Worm (Caenorhabditis elegans) whole organism, young adult: ENCODE results near the gene clec-223.

Experiments
- B0336.3 ChIP-seq: fragments of 200-800 bp; sonication (Bioruptor generic); IDR thresholded peaks from 2 replicates; pipeline ENCODE4 v1.3.6; 2022; ENCODE audit warnings: missing genetic modification characterization, missing compliant biosample characterization
- D2030.7 ChIP-seq: fragments of 200-800 bp; sonication (Bioruptor generic); IDR thresholded peaks from 2 replicates; pipeline ENCODE4 v1.3.6; 2022; ENCODE audit warnings: missing genetic modification reagents, missing genetic modification characterization, missing compliant biosample characterization
- F10E7.11 ChIP-seq: sonication (generic microtip); optimal IDR thresholded peaks from 2 replicates; lab custom pipeline; 2017; ENCODE audit warnings: mild to moderate bottlenecking, missing genetic modification characterization, moderate library complexity, missing compliant biosample characterization
- K11D2.4 ChIP-seq: fragments of 200-800 bp; sonication (Bioruptor generic); IDR thresholded peaks from 2 replicates; pipeline ENCODE4 v1.3.6; 2022; ENCODE audit warnings: missing genetic modification reagents, missing genetic modification characterization, missing compliant biosample characterization
- K12H6.12 ChIP-seq: fragments of 200-800 bp; sonication (Bioruptor generic); optimal IDR thresholded peaks from 2 replicates; lab custom pipeline; 2018; ENCODE audit warnings: mild to moderate bottlenecking, missing genetic modification characterization, missing compliant biosample characterization
- Y53G8AR.9 ChIP-seq: fragments of 200-800 bp; sonication (Bioruptor generic); conservative IDR thresholded peaks from 2 replicates; pipeline ENCODE4 v1.3.6; 2022; ENCODE audit warnings: missing genetic modification reagents, missing genetic modification characterization, missing compliant biosample characterization
- ama-1 ChIP-seq, 3 experiments: fragments of 150-350 bp in 1 of 3; sonication (generic microtip) in 2 of 3; optimal IDR thresholded peaks; 2 replicates each; lab custom pipeline; 2014 to 2018; ENCODE audit warnings: missing biosample characterization in 2 of 3, missing genetic modification characterization in 2 of 3, missing genetic modification reagents in 2 of 3
- aptf-2 ChIP-seq: fragments of 200-800 bp; sonication (Bioruptor generic); conservative IDR thresholded peaks from 2 replicates; pipeline ENCODE4 v1.3.6; 2022; ENCODE audit warnings: missing genetic modification reagents, missing genetic modification characterization, missing compliant biosample characterization
- atf-7 ChIP-seq: sonication (generic microtip); optimal IDR thresholded peaks from 2 replicates; lab custom pipeline; 2017; ENCODE audit warnings: mild to moderate bottlenecking, missing genetic modification characterization, missing compliant biosample characterization
- athp-1 ChIP-seq: sonication (generic microtip); optimal IDR thresholded peaks from 2 replicates; lab custom pipeline; 2017; ENCODE audit warnings: mild to moderate bottlenecking, missing genetic modification characterization, missing compliant biosample characterization
- bed-1 ChIP-seq: fragments of 200-800 bp; sonication (Bioruptor generic); IDR thresholded peaks from 2 replicates; pipeline ENCODE4 v1.3.6; 2022; ENCODE audit warnings: missing genetic modification reagents, missing genetic modification characterization, missing compliant biosample characterization
- bed-2 ChIP-seq: fragments of 200-800 bp; sonication (Bioruptor generic); IDR thresholded peaks from 2 replicates; pipeline ENCODE4 v1.3.6; 2022; ENCODE audit warnings: missing genetic modification reagents, missing genetic modification characterization, missing compliant biosample characterization
- cebp-1 ChIP-seq, 2 experiments: fragments of 200-800 bp in 1 of 2; sonication (Bioruptor generic) in 1 of 2; sonication (generic microtip) in 1 of 2; IDR thresholded peaks in 1 of 2; optimal IDR thresholded peaks in 1 of 2; 2 replicates each; pipeline versions ENCODE4 v1.3.6 to Lab custom; 2017 to 2022; ENCODE audit warnings: missing compliant biosample characterization in 2 of 2, missing genetic modification characterization in 2 of 2, mild to moderate bottlenecking in 1 of 2, missing genetic modification reagents in 1 of 2, moderate library complexity in 1 of 2
- ceh-100 ChIP-seq: fragments of 200-800 bp; sonication (Bioruptor generic); IDR thresholded peaks from 2 replicates; pipeline ENCODE4 v1.3.6; 2022; ENCODE audit warnings: missing genetic modification reagents, missing genetic modification characterization, missing compliant biosample characterization
- ceh-27 ChIP-seq: fragments of 200-800 bp; sonication (Bioruptor generic); optimal IDR thresholded peaks from 2 replicates; lab custom pipeline; 2018; ENCODE audit warnings: mild to moderate bottlenecking, missing genetic modification characterization, moderate library complexity, missing compliant biosample characterization
- chd-7 ChIP-seq: sonication (generic microtip); optimal IDR thresholded peaks from 2 replicates; lab custom pipeline; 2016; ENCODE audit warnings: mild to moderate bottlenecking, missing genetic modification characterization, moderate library complexity, missing compliant biosample characterization
- efl-1 ChIP-seq: fragments of 150-350 bp; optimal IDR thresholded peaks from 2 replicates; lab custom pipeline; 2014; ENCODE audit warnings: missing biosample characterization, missing genetic modification reagents, missing genetic modification characterization
- him-1 ChIP-seq: sonication (generic microtip); optimal IDR thresholded peaks from 2 replicates; lab custom pipeline; 2016; ENCODE audit warnings: missing genotype, missing genetic modification reagents, missing genetic modification characterization, missing compliant biosample characterization
- hrde-1 ChIP-seq: sonication (generic microtip); optimal IDR thresholded peaks from 2 replicates; lab custom pipeline; 2016; ENCODE audit warnings: missing genetic modification characterization, mild to moderate bottlenecking, missing compliant biosample characterization, moderate library complexity, missing genotype, missing genetic modification reagents, borderline replicate concordance
- hsf-1 ChIP-seq: fragments of 200-800 bp; sonication (Bioruptor generic); IDR thresholded peaks from 2 replicates; pipeline ENCODE4 v1.3.6; 2022; ENCODE audit warnings: missing genetic modification reagents, missing genetic modification characterization, missing compliant biosample characterization
- lag-1 ChIP-seq: fragments of 200-800 bp; sonication (Bioruptor generic); IDR thresholded peaks from 2 replicates; pipeline ENCODE4 v1.3.6; 2022; ENCODE audit warnings: missing genetic modification reagents, missing genetic modification characterization, missing compliant biosample characterization
- lin-26 ChIP-seq: fragments of 200-800 bp; sonication (Bioruptor generic); IDR thresholded peaks from 2 replicates; pipeline ENCODE4 v1.3.6; 2022; ENCODE audit warnings: missing genetic modification reagents, missing genetic modification characterization, missing compliant biosample characterization
- lin-54 ChIP-seq: fragments of 200-800 bp; sonication (Bioruptor generic); optimal IDR thresholded peaks from 2 replicates; lab custom pipeline; 2018; ENCODE audit warnings: mild to moderate bottlenecking, missing genetic modification characterization, missing compliant biosample characterization
- lir-1 ChIP-seq: fragments of 200-800 bp; sonication (Bioruptor generic); conservative IDR thresholded peaks from 2 replicates; pipeline ENCODE4 v1.3.6; 2022; ENCODE audit warnings: missing genetic modification reagents, missing genetic modification characterization, missing compliant biosample characterization
- lsl-1 ChIP-seq: fragments of 200-800 bp; sonication (Bioruptor generic); optimal IDR thresholded peaks from 2 replicates; lab custom pipeline; 2018; ENCODE audit warnings: mild to moderate bottlenecking, missing genetic modification characterization, moderate library complexity, missing compliant biosample characterization
- lsy-27 ChIP-seq: sonication (generic microtip); optimal IDR thresholded peaks from 2 replicates; lab custom pipeline; 2017; ENCODE audit warnings: missing genetic modification characterization, mild to moderate bottlenecking, missing compliant biosample characterization, antibody characterized with exemption, missing genotype, borderline replicate concordance; ENCODE audit not compliant: insufficient read depth
- madf-6 ChIP-seq: fragments of 200-800 bp; sonication (Bioruptor generic); IDR thresholded peaks from 2 replicates; pipeline ENCODE4 v1.3.6; 2022; ENCODE audit warnings: missing genetic modification reagents, missing genetic modification characterization, missing compliant biosample characterization
- mcd-1 ChIP-seq: fragments of 200-800 bp; sonication (Bioruptor generic); IDR thresholded peaks from 2 replicates; pipeline ENCODE4 v1.3.6; 2022; ENCODE audit warnings: missing genetic modification reagents, missing genetic modification characterization, missing compliant biosample characterization
- nfyb-1 ChIP-seq: fragments of 200-800 bp; sonication (Bioruptor generic); IDR thresholded peaks from 2 replicates; pipeline ENCODE4 v1.3.6; 2022; ENCODE audit warnings: missing genetic modification reagents, missing genetic modification characterization, missing compliant biosample characterization
- nhr-27 ChIP-seq: fragments of 200-800 bp; sonication (Bioruptor generic); optimal IDR thresholded peaks from 2 replicates; lab custom pipeline; 2018; ENCODE audit warnings: mild to moderate bottlenecking, missing genetic modification characterization, moderate library complexity, missing compliant biosample characterization
- nhr-80 ChIP-seq: sonication (generic microtip); optimal IDR thresholded peaks from 2 replicates; lab custom pipeline; 2016; ENCODE audit warnings: missing genetic modification characterization, missing compliant biosample characterization
- pbrm-1 ChIP-seq: fragments of 200-800 bp; sonication (Bioruptor generic); IDR thresholded peaks from 2 replicates; pipeline ENCODE4 v1.3.6; 2022; ENCODE audit warnings: missing genetic modification reagents, missing genetic modification characterization, missing compliant biosample characterization
- sea-2 ChIP-seq: fragments of 200-800 bp; sonication (Bioruptor generic); IDR thresholded peaks from 2 replicates; pipeline ENCODE4 v1.3.6; 2022; ENCODE audit warnings: missing genetic modification characterization, missing compliant biosample characterization
- snpc-3.4 ChIP-seq: sonication (generic microtip); optimal IDR thresholded peaks from 2 replicates; lab custom pipeline; 2017; ENCODE audit warnings: missing genetic modification characterization, mild to moderate bottlenecking, missing compliant biosample characterization, antibody characterized with exemption, moderate library complexity, missing genotype, missing genetic modification reagents
- snpc-4 ChIP-seq, 5 experiments: fragments of 150-350 bp in 1 of 5; sonication (generic microtip) in 4 of 5; optimal IDR thresholded peaks; 2 replicates each; lab custom pipeline; 2014 to 2018; ENCODE audit warnings: missing genetic modification characterization in 5 of 5, missing biosample characterization in 3 of 5, antibody characterized with exemption in 2 of 5, mild to moderate bottlenecking in 2 of 5, missing compliant biosample characterization in 2 of 5, missing genotype in 2 of 5, moderate library complexity in 2 of 5, missing genetic modification reagents in 1 of 5
- tbp1 ChIP-seq: fragments of 200-800 bp; sonication (Bioruptor generic); optimal IDR thresholded peaks from 2 replicates; lab custom pipeline; 2018; ENCODE audit warnings: mild to moderate bottlenecking, missing genetic modification characterization, missing compliant biosample characterization
- tbx-9 ChIP-seq: sonication (generic microtip); optimal IDR thresholded peaks from 2 replicates; lab custom pipeline; 2016; ENCODE audit warnings: borderline replicate concordance, missing genetic modification characterization, inconsistent platforms, missing compliant biosample characterization
- zfh-2 ChIP-seq: fragments of 200-800 bp; sonication (Bioruptor generic); conservative IDR thresholded peaks from 2 replicates; pipeline ENCODE4 v1.3.6; 2022; ENCODE audit warnings: missing genetic modification reagents, missing genetic modification characterization, missing compliant biosample characterization
- zim-3 ChIP-seq: sonication (generic microtip); optimal IDR thresholded peaks from 2 replicates; lab custom pipeline; 2017; ENCODE audit warnings: mild to moderate bottlenecking, missing genetic modification characterization, moderate library complexity, missing compliant biosample characterization
- ztf-18 ChIP-seq: sonication (generic microtip); optimal IDR thresholded peaks from 2 replicates; lab custom pipeline; 2016; ENCODE audit warnings: missing genotype, mild to moderate bottlenecking, missing genetic modification characterization, missing compliant biosample characterization
- ztf-6 ChIP-seq: fragments of 200-800 bp; sonication (Bioruptor generic); IDR thresholded peaks from 2 replicates; pipeline ENCODE4 v1.3.6; 2022; ENCODE audit warnings: missing genetic modification reagents, missing genetic modification characterization, missing compliant biosample characterization

clec-223 gene

DNA sequence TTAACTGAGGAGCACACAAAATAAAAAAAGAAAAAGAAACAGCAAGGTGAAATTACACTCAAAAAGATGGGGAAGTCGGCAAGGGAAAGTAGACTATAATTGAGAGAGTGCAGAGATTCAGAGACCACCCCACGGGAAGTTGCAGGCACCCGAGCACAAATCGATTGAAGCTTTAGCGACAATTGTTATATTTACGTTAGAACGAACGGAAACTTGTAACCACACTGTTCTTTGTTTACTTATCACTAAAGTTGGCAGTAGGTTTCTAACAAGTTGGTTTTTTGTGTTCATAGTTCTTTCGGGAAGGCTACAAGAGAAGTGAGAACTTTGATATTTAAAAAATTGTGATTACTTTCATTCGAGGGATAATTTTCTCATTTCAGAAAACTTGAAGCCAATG is 48.8 kb downstream of the clec-223 start, which contains the start of gene F47G9.4:
F47G9.4 (minus strand) TSS at position 98 of the 400 bp plus-strand sequence.
- peak; percentile 39 for TF ChIP-seq nhr-80 (tag; lab: Kevin White, UChicago)
- no peak for TF ChIP-seq lsy-27 (tag; lab: Kevin White, UChicago)

- no peak for TF ChIP-seq F10E7.11 (tag; lab: Kevin White, UChicago)
- no peak for TF ChIP-seq K11D2.4 (GFP tag; lab: Robert Waterston, UW)
- no peak for TF ChIP-seq zfh-2 (GFP tag; lab: Robert Waterston, UW)
- TF ChIP-seq ama-1 (optimal IDR thresholded peaks at IDR 0.05; lab: Kevin White, UChicago): no peak
- peak in 1 of 2 experiments; percentile 14 for TF ChIP-seq ama-1 (GFP tag; optimal IDR thresholded peaks at IDR 0.05; lab: Kevin White, UChicago)
- peak; percentile 48; the same call in 1 of the 2 replicates for TF ChIP-seq madf-6 (GFP tag; lab: Robert Waterston, UW)
- no peak for TF ChIP-seq lsy-27 (tag; lab: Kevin White, UChicago)
- TF ChIP-seq mcd-1 (GFP tag; lab: Robert Waterston, UW): no peak
- TF ChIP-seq nfyb-1: 0 out of 2 replicates have a peak, but pooled peaks have one; percentile 43
- no peak for TF ChIP-seq athp-1 (tag; lab: Kevin White, UChicago)
- no peak for TF ChIP-seq lsl-1 (GFP tag; lab: Kevin White, UChicago)
- TF ChIP-seq pbrm-1 (GFP tag; lab: Robert Waterston, UW): no peak
- no peak for TF ChIP-seq lir-1
Observed at ce11 chrV:11323720-11324119, 50.8 kb downstream of the clec-223 start, which contains the start of gene str-141. Gene str-141, minus strand, starts transcription at chrV:11323820.

DNA sequence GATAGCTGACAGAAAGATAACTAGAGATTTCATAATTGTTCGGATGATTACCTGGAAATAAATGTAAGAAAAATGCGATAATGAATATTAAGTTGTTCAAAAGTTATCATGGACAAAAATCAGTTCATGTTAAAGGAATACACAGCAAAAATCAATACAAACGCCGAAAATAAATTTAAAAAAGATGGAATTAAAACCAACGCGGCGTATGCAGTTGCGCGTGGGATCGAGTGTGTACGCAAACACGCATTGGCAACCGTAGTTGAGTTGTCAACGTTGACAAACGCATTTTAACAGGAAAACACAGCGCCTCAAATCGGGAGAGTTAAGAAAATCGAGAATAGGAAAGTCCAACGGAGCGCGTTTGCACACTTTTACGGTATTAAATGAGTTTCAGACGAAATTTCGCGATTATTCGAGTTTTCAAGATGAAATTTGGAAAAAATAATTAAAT is 54.0 kb downstream of the clec-223 start, which contains the start of gene tmed-10:
tmed-10 (minus strand) TSS at position 51 of the 454 bp plus-strand sequence.
- peak; percentile 63 for TF ChIP-seq lin-54 (GFP tag; lab: Kevin White, UChicago)
- TF ChIP-seq lir-1: peak; percentile 70; the same call in 1 of the 2 replicates
- TF ChIP-seq aptf-2 (GFP tag; lab: Robert Waterston, UW): peak; percentile 62; the same call in 1 of the 2 replicates
- TF ChIP-seq B0336.3 (GFP tag; lab: Robert Waterston, UW): no peak
- TF ChIP-seq tbx-9 (tag; lab: Kevin White, UChicago): no peak
- no peak for TF ChIP-seq cebp-1 (GFP tag; IDR thresholded peaks at IDR 0.05; lab: Robert Waterston, UW)
- no peak for TF ChIP-seq cebp-1 (tag; optimal IDR thresholded peaks at IDR 0.05; lab: Kevin White, UChicago)
- peak; percentile 76 for TF ChIP-seq nfyb-1
- TF ChIP-seq ceh-100: peak; percentile 89
- TF ChIP-seq snpc-4 (GFP tag; optimal IDR thresholded peaks at IDR 0.05; lab: Kevin White, UChicago): peak; percentile 28
- peak in 3 of 4 experiments; percentile 27 to 72 (median 57) for TF ChIP-seq snpc-4 (tag; optimal IDR thresholded peaks at IDR 0.05; lab: Kevin White, UChicago)
- TF ChIP-seq ztf-18 (tag; lab: Kevin White, UChicago): peak; percentile 44
- TF ChIP-seq lsy-27 (tag; lab: Kevin White, UChicago): no peak
- TF ChIP-seq sea-2 (GFP tag; lab: Robert Waterston, UW): no peak
- 0 out of 2 replicates have a peak, but pooled peaks have one; percentile 42 for TF ChIP-seq lin-26
- no peak for TF ChIP-seq nhr-27 (tag; lab: Kevin White, UChicago)
- no peak for TF ChIP-seq atf-7 (tag; lab: Kevin White, UChicago)
- TF ChIP-seq K12H6.12 (tag; lab: Kevin White, UChicago): no peak
- TF ChIP-seq hsf-1 (GFP tag; lab: Robert Waterston, UW): no peak
- TF ChIP-seq D2030.7 (GFP tag; lab: Robert Waterston, UW): peak; percentile 88
- TF ChIP-seq hrde-1 (tag; lab: Kevin White, UChicago): no peak
- peak; percentile 48 for TF ChIP-seq efl-1
- TF ChIP-seq zim-3 (tag; lab: Kevin White, UChicago): no peak
- peak; percentile 51 for TF ChIP-seq tbp1
- TF ChIP-seq bed-2: no peak
- no peak for TF ChIP-seq bed-1 (GFP tag; lab: Robert Waterston, UW)
- no peak for TF ChIP-seq lag-1
- TF ChIP-seq chd-7 (tag; lab: Kevin White, UChicago): no peak
- no peak for TF ChIP-seq Y53G8AR.9 (GFP tag; lab: Robert Waterston, UW)
- no peak for TF ChIP-seq him-1
- peak; percentile 15 for TF ChIP-seq ceh-27 (GFP tag; lab: Kevin White, UChicago)
- TF ChIP-seq pbrm-1 (GFP tag; lab: Robert Waterston, UW): peak; percentile 84
- TF ChIP-seq snpc-3.4 (tag; lab: Kevin White, UChicago): peak; percentile 41
- TF ChIP-seq ztf-6 (GFP tag; lab: Robert Waterston, UW): peak; percentile 50; the same call in 1 of the 2 replicates
